Fruit fly (Drosophila melanogaster) whole organism, wandering third instar larva: ENCODE measurements around the gene Wdr33.

Experiments
- Hr78 ChIP-seq: fragments of >200 bp; optimal IDR thresholded peaks from 2 replicates; lab custom pipeline; 2017; ENCODE audit warnings: missing biosample characterization, missing genetic modification characterization
- Hr83 ChIP-seq: fragments of 200-300 bp; sonication (Bioruptor generic); optimal IDR thresholded peaks from 2 replicates; lab custom pipeline; 2016; ENCODE audit warnings: missing biosample characterization, mild to moderate bottlenecking, missing genetic modification characterization, moderate library complexity; ENCODE audit not compliant: poor library complexity, severe bottlenecking
- Jra ChIP-seq: sonication (Bioruptor generic); optimal IDR thresholded peaks from 2 replicates; lab custom pipeline; 2016; ENCODE audit warnings: missing biosample characterization, missing genetic modification characterization
- br ChIP-seq: fragments of 200-800 bp; sonication (Bioruptor generic); optimal IDR thresholded peaks from 2 replicates; lab custom pipeline; 2016; ENCODE audit warnings: missing biosample characterization, missing genetic modification characterization
- brk ChIP-seq: fragments of 200-800 bp; sonication (Bioruptor generic); optimal IDR thresholded peaks from 2 replicates; lab custom pipeline; 2016; ENCODE audit warnings: missing biosample characterization, mild to moderate bottlenecking, missing genetic modification characterization
- foxo ChIP-seq, 2 experiments: fragments of 200-800 bp; sonication (Bioruptor generic); optimal IDR thresholded peaks; 2 replicates in 1 of 2; 3 replicates in 1 of 2; lab custom pipeline; 2016 to 2017; ENCODE audit warnings: missing biosample characterization in 2 of 2, missing genetic modification characterization in 2 of 2
- fru ChIP-seq: fragments of 200-800 bp; sonication (Bioruptor generic); optimal IDR thresholded peaks from 3 replicates; lab custom pipeline; 2016; ENCODE audit warnings: missing biosample characterization, mild to moderate bottlenecking, missing genetic modification characterization
- h ChIP-seq: fragments of 200-800 bp; sonication (Bioruptor generic); optimal IDR thresholded peaks from 3 replicates; lab custom pipeline; 2016; ENCODE audit warnings: missing biosample characterization, mild to moderate bottlenecking, missing genetic modification characterization
- lola ChIP-seq: fragments of >200 bp; optimal IDR thresholded peaks from 2 replicates; lab custom pipeline; 2017; ENCODE audit warnings: missing biosample characterization, missing genetic modification characterization
- psq ChIP-seq: fragments of 200-800 bp; sonication (Bioruptor generic); optimal IDR thresholded peaks from 3 replicates; lab custom pipeline; 2017; ENCODE audit warnings: missing biosample characterization, mild to moderate bottlenecking, missing genetic modification characterization, moderate library complexity

dm6 chr3R:5696384-5696783, 35.9 kb downstream of the Wdr33 start:
- no peak for TF ChIP-seq psq (GFP tag; lab: Kevin White, UChicago)
- TF ChIP-seq br (GFP tag; lab: Kevin White, UChicago) = no peak
- no peak for TF ChIP-seq Hr78
- TF ChIP-seq h (GFP tag; lab: Kevin White, UChicago) = no peak
- no peak for TF ChIP-seq lola (GFP tag; lab: Kevin White, UChicago)
- TF ChIP-seq fru (GFP tag; lab: Kevin White, UChicago) = no peak
- no peak for TF ChIP-seq brk
- TF ChIP-seq Hr83 (GFP tag; lab: Kevin White, UChicago) = no peak
- TF ChIP-seq Jra (GFP tag; lab: Kevin White, UChicago) = no peak
- TF ChIP-seq foxo (GFP tag; optimal IDR thresholded peaks at IDR 0.05; lab: Kevin White, UChicago) = no peak
